Worm (Caenorhabditis elegans): ENCODE data around the gene B0244.6.

The B0244.6 gene

ce11 chrIII:5755204-5755603, 17.4 kb downstream of the B0244.6 start, which contains the start of gene ida-1:
ida-1 (plus strand) TSS chrIII:5755539.
- TF ChIP-seq him-1 (tag; optimal IDR thresholded peaks at IDR 0.05) (peak; percentile 41), W03F9.2 (tag; optimal IDR thresholded peaks at IDR 0.05) (no peak)

DNA sequence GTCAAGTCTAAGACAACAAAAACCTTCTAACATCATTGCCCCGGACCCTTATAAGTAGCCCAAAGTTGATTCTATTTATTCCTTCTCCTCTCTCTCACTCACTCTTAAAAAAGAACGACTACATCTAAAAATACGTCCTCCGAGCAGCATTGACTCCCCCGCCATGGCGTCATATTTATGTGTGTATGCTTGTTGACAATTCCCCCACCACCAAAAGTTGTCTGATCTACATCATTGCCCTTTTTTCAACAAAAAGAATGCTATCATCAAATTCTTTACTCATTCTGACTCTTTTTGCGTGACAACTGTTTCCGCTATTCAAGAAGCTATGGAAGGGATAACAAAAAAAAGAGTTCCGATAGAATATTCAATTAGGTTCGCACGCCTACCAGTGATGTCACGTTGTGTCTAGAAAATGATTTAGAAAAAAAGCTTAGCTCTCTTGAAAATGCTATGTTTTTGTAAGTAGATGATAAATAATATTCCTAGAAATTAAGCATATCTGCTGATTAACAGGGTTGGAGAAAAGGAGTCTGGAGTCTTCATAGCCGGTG, 19.8 kb downstream of the B0244.6 start:
- no peak for TF ChIP-seq dao-5 (tag; optimal IDR thresholded peaks at IDR 0.05)
- no peak for TF ChIP-seq W03F9.2 (tag; optimal IDR thresholded peaks at IDR 0.05)
- TF ChIP-seq him-1 (tag; optimal IDR thresholded peaks at IDR 0.05), result no peak

ce11 chrIII:5758519-5759099, 20.8 kb downstream of the B0244.6 start:
- TF ChIP-seq W03F9.2 (tag; optimal IDR thresholded peaks at IDR 0.05), result peak; percentile 5
- TF ChIP-seq him-1 (tag; optimal IDR thresholded peaks at IDR 0.05), result peak; percentile 64
- TF ChIP-seq dao-5 (tag; optimal IDR thresholded peaks at IDR 0.05), result no peak

- TF ChIP-seq W03F9.2 (tag; optimal IDR thresholded peaks at IDR 0.05) (no peak), him-1 (tag; optimal IDR thresholded peaks at IDR 0.05) (no peak), dao-5 (tag; optimal IDR thresholded peaks at IDR 0.05) (no peak)
These were observed 22.9 kb downstream of the B0244.6 start for ce11 chrIII:5760721-5761120.

DNA sequence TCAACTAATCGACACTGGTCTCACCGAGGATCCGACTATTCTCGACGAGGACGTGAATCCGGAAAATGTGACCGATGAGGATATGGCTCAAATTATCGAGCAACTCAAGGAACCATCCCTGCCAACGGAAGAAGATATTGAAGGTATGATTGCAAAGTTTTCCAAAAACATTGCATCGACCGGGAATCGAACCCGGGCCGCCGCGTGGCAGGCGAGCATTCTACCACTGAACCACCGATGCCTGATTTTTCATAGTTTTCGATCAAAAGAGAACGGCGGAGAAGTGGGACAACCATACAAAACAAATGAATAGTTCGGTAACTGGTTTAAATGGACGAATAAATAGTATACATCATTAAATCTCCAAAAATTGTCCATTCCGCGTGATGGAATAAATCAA, 24.1 kb downstream of the B0244.6 start:
- TF ChIP-seq W03F9.2 (tag; optimal IDR thresholded peaks at IDR 0.05) (no peak), dao-5 (tag; optimal IDR thresholded peaks at IDR 0.05) (no peak), him-1 (tag; optimal IDR thresholded peaks at IDR 0.05) (no peak)

ce11 chrIII:5763988-5764387, 26.2 kb downstream of the B0244.6 start:
- TF ChIP-seq dao-5 (tag; optimal IDR thresholded peaks at IDR 0.05), result no peak
- TF ChIP-seq him-1 (tag; optimal IDR thresholded peaks at IDR 0.05), result no peak
- no peak for TF ChIP-seq W03F9.2 (tag; optimal IDR thresholded peaks at IDR 0.05)

ce11 chrIII:5769726-5770235, 32.0 kb downstream of the B0244.6 start, which contains the start of gene cutl-23:
cutl-23 (plus strand) TSS chrIII:5770185.
- no peak for TF ChIP-seq W03F9.2 (tag; optimal IDR thresholded peaks at IDR 0.05)
- no peak for TF ChIP-seq dao-5 (tag; optimal IDR thresholded peaks at IDR 0.05)
- TF ChIP-seq him-1 (tag; optimal IDR thresholded peaks at IDR 0.05), result no peak

- no peak for TF ChIP-seq W03F9.2 (tag; optimal IDR thresholded peaks at IDR 0.05)
- no peak for TF ChIP-seq dao-5 (tag; optimal IDR thresholded peaks at IDR 0.05)
- TF ChIP-seq him-1 (tag; optimal IDR thresholded peaks at IDR 0.05), result no peak
These were observed 44.3 kb downstream of the B0244.6 start for ce11 chrIII:5782080-5782479.

DNA sequence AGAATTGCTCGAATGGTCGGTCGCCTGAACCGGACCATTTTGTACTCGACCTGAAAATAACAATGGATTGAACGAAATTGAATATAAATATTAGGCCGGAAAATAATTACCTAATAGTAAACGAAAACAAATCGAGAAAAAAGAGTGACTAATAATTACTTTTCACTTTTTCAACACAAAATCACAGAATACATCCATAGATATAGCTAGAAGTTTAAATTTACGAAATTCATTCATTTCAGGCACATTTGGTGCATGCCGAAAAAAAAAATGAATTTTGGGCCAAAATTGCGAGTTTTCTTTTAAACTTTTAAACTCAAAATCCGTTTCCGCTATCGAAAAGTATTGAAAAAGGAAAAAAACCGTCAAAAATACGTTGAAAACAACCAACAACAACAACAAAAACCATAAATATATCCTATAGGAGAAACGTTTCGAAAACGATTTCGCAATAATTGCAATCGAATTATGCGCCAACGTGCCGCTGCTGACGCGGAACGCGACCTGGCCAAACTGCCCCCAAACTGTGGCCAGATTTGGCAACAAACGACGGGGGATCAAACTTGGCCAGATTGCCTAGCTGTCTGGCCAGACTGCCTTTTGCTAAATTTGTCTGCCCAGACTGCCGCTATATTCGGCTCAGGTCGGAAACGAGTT, 47.6 kb downstream of the B0244.6 start, which contains the start of gene Y37B11A.3:
Gene Y37B11A.3, minus strand, starts transcription at position 51 of the 657 bp plus-strand sequence.
- TF ChIP-seq dao-5 (tag; optimal IDR thresholded peaks at IDR 0.05), result no peak
- TF ChIP-seq W03F9.2 (tag; optimal IDR thresholded peaks at IDR 0.05), result peak; percentile 3
- peak; percentile 15 for TF ChIP-seq him-1 (tag; optimal IDR thresholded peaks at IDR 0.05)

DNA sequence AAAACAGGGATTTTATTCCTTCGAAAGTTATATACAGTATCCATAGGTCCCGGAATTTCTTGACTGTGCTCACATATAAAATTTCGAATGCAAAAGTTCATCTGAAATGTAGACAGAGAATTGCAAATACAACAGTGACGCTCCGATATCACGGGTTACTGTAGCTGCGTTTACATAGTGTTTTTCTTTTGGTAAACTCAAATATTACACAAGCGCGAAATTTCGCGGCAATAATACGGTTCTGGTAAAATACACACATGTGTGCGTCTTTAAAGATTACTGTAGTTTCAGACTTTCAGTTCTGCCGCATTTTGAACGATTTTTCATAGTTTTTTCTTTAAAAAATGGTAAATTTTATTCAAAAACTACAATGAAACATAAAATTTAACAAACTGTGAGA, 52.7 kb downstream of the B0244.6 start, which contains the start of gene rev-3:
Gene rev-3, minus strand, starts transcription at position 101 of the 400 bp plus-strand sequence.
- TF ChIP-seq dao-5 (tag; optimal IDR thresholded peaks at IDR 0.05) (no peak), him-1 (tag; optimal IDR thresholded peaks at IDR 0.05) (no peak), W03F9.2 (tag; optimal IDR thresholded peaks at IDR 0.05) (no peak)

All from whole organism, L4/young adult.